Worm (Caenorhabditis elegans): Measurements from ENCODE around the gene trpp-11.

trpp-11 gene

ce11 chrIII:833711-834442 is 38.9 kb downstream of the trpp-11 start (continued):
- TF ChIP-seq nhr-77 (tag; optimal IDR thresholded peaks at IDR 0.05) (peak; percentile 95), pqm-1 (tag; optimal IDR thresholded peaks at IDR 0.05) (peak; percentile 84), irx-1 (tag; optimal IDR thresholded peaks at IDR 0.05) (peak; percentile 78), unc-86 (tag; optimal IDR thresholded peaks at IDR 0.05) (peak; percentile 80), nhr-11 (tag; optimal IDR thresholded peaks at IDR 0.05) (peak; percentile 84), pag-3 (tag; optimal IDR thresholded peaks at IDR 0.05; ENCODE audit: borderline replicate concordance, insufficient read depth) (no peak), fkh-4 (tag; optimal IDR thresholded peaks at IDR 0.05; ENCODE audit: borderline replicate concordance) (no peak), mab-9 (GFP tag; IDR thresholded peaks at IDR 0.05) (peak; percentile 63; the same call in 1 of the 2 replicates), snu-23 (GFP tag; optimal IDR thresholded peaks at IDR 0.05) (peak; percentile 95), hpl-2 (GFP tag; optimal IDR thresholded peaks at IDR 0.05) (peak; percentile 56), aha-1 (tag; optimal IDR thresholded peaks at IDR 0.05) (no peak), efl-1 (optimal IDR thresholded peaks at IDR 0.05) (peak; percentile 79 to 90), efl-1 (GFP tag; optimal IDR thresholded peaks at IDR 0.05 in 1 of 2) (peak; percentile 69 to 96), ets-5 (GFP tag; IDR thresholded peaks at IDR 0.05) (no peak), blmp-1 (tag; optimal IDR thresholded peaks at IDR 0.05) (peak; percentile 51), zip-4 (GFP tag; optimal IDR thresholded peaks at IDR 0.05) (peak; percentile 92), nhr-28 (tag; optimal IDR thresholded peaks at IDR 0.05) (no peak), skn-1 (tag; optimal IDR thresholded peaks at IDR 0.05) (peak; percentile 96), lin-13 (GFP tag; optimal IDR thresholded peaks at IDR 0.05) (peak; percentile 91), mef-2 (tag; optimal IDR thresholded peaks at IDR 0.05) (no peak), jun-1 (tag; optimal IDR thresholded peaks at IDR 0.05) (peak; percentile 95), tbx-2 (tag; optimal IDR thresholded peaks at IDR 0.05) (peak; percentile 86), mep-1 (tag; optimal IDR thresholded peaks at IDR 0.05) (peak; percentile 93), grh-1 (GFP tag; IDR thresholded peaks at IDR 0.05) (no peak), lin-39 (tag; optimal IDR thresholded peaks at IDR 0.05) (no peak), pax-3 (tag; optimal IDR thresholded peaks at IDR 0.05) (peak; percentile 70), elt-3 (tag; optimal IDR thresholded peaks at IDR 0.05) (peak in 5 of 6 experiments; percentile 5 to 84 (median 65)), ceh-82 (tag; optimal IDR thresholded peaks at IDR 0.05) (peak; percentile 75 to 97 (median 85)), F16B12.6 (tag; optimal IDR thresholded peaks at IDR 0.05) (peak; percentile 32), lir-3 (tag; optimal IDR thresholded peaks at IDR 0.05; ENCODE audit: poor library complexity) (peak; percentile 12), ztf-11 (tag; optimal IDR thresholded peaks at IDR 0.05) (peak in 1 of 2 experiments; percentile 11), rnt-1 (tag; optimal IDR thresholded peaks at IDR 0.05) (peak; percentile 86), dsc-1 (tag; optimal IDR thresholded peaks at IDR 0.05) (peak; percentile 65), unc-130 (tag; optimal IDR thresholded peaks at IDR 0.05) (peak; percentile 80), fkh-8 (tag; optimal IDR thresholded peaks at IDR 0.05) (peak; percentile 94), egl-27 (tag; optimal IDR thresholded peaks at IDR 0.05) (peak; percentile 74 to 78)

ce11 chrIII:834443-834815 is 39.5 kb downstream of the trpp-11 start:
- TF ChIP-seq C34B4.2 (tag; optimal IDR thresholded peaks at IDR 0.05): peak; percentile 24
- no peak for TF ChIP-seq ama-1 (optimal IDR thresholded peaks at IDR 0.05)
- peak; percentile 7 for TF ChIP-seq zip-4 (GFP tag; optimal IDR thresholded peaks at IDR 0.05)
- peak in 1 of 2 experiments; percentile 7 for TF ChIP-seq mdl-1 (tag; optimal IDR thresholded peaks at IDR 0.05)
- TF ChIP-seq nhr-85 (tag): peak; percentile 64

- TF ChIP-seq dsc-1 (tag; optimal IDR thresholded peaks at IDR 0.05) (peak; percentile 10), unc-30 (tag; optimal IDR thresholded peaks at IDR 0.05) (no peak), ama-1 (optimal IDR thresholded peaks at IDR 0.05) (peak; percentile 22), ces-1 (GFP tag; optimal IDR thresholded peaks at IDR 0.05) (no peak), rnt-1 (tag; optimal IDR thresholded peaks at IDR 0.05) (no peak)
These were observed 40.3 kb downstream of the trpp-11 start for ce11 chrIII:835208-835607.

All from whole organism, L1 larva.